Worm (Caenorhabditis elegans) whole organism, midembryonic: Measurements from ENCODE around the gene srh-265.

Experiments
- T22C8.4 ChIP-seq: fragments of 200-800 bp; sonication (Bioruptor generic); IDR thresholded peaks from 2 replicates; pipeline ENCODE4 v1.3.6; 2022; ENCODE audit warnings: missing genetic modification characterization, missing compliant biosample characterization
- cog-1 ChIP-seq: sonication (generic microtip); optimal IDR thresholded peaks from 2 replicates; lab custom pipeline; 2016; ENCODE audit warnings: missing genetic modification characterization, missing compliant biosample characterization
- flt-1 ChIP-seq: fragments of 200-800 bp; sonication (Bioruptor generic); IDR thresholded peaks from 2 replicates; pipeline ENCODE4 v1.3.6; 2022; ENCODE audit warnings: missing genetic modification characterization, missing compliant biosample characterization
- klf-2 ChIP-seq: fragments of 200-800 bp; sonication (Bioruptor generic); conservative IDR thresholded peaks from 2 replicates; pipeline ENCODE4 v1.3.6; 2022; ENCODE audit warnings: missing genetic modification reagents, missing genetic modification characterization, missing compliant biosample characterization
- ref-1 ChIP-seq: fragments of 200-800 bp; sonication (Bioruptor generic); conservative IDR thresholded peaks from 2 replicates; pipeline ENCODE4 v1.3.6; 2022; ENCODE audit warnings: missing genetic modification reagents, missing genetic modification characterization, missing compliant biosample characterization
- tab-1 ChIP-seq: fragments of 200-800 bp; sonication (Bioruptor generic); IDR thresholded peaks from 2 replicates; pipeline ENCODE4 v1.3.6; 2022; ENCODE audit warnings: missing genetic modification characterization, missing compliant biosample characterization
- ztf-23 ChIP-seq: fragments of 200-800 bp; sonication (Bioruptor generic); IDR thresholded peaks from 2 replicates; pipeline ENCODE4 v1.3.6; 2022; ENCODE audit warnings: missing genetic modification reagents, missing genetic modification characterization, missing compliant biosample characterization
- ztf-29 ChIP-seq: fragments of 200-800 bp; sonication (Bioruptor generic); IDR thresholded peaks from 2 replicates; pipeline ENCODE4 v1.3.6; 2022; ENCODE audit warnings: missing genetic modification reagents, missing genetic modification characterization, missing compliant biosample characterization

DNA sequence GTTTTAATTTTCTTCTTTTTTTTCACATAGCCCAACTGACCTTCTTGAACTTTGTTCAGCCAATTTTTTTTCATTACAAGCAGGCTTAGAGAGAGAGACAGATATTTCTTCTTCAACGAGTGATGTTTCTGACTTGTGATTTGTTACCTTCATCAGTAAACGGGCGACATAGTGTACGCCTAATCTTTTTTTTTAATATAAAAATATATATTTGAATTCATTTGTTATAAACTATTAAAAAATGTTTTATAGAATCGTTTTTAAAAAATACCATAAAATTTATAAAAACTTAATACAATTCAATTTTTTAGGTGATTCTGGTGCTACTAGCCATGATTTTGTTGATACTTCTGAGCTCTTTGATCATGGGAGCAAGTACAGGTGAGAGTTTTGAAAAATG lies 1.8 kb downstream of the srh-265 start, which contains the start of gene T06E6.10:
- no peak for TF ChIP-seq klf-2 (GFP tag; lab: Robert Waterston, UW)
- no peak for TF ChIP-seq ref-1
- TF ChIP-seq flt-1 (GFP tag; lab: Robert Waterston, UW), result no peak
- TF ChIP-seq tab-1 (GFP tag; lab: Robert Waterston, UW), result no peak
- no peak for TF ChIP-seq cog-1 (tag; lab: Kevin White, UChicago)
- no peak for TF ChIP-seq ztf-23 (GFP tag; lab: Robert Waterston, UW)
- no peak for TF ChIP-seq T22C8.4 (GFP tag; lab: Robert Waterston, UW)
- TF ChIP-seq ztf-29 (GFP tag; lab: Robert Waterston, UW), result no peak
